Fruit fly (Drosophila melanogaster) S2 (cell line): ENCODE results near the gene Nepl16.
"Not testable (repeated sequence)": the region's sequence is repeated elsewhere in the genome, so short reads cannot be mapped to it uniquely, and the experiment has no call there.

Experiments
- CG8478 ChIP-seq: fragments of >200 bp; optimal IDR thresholded peaks from 2 replicates; lab custom pipeline; 2018
- CTCF ChIP-seq, 2 experiments: fragments of >200 bp; optimal IDR thresholded peaks; 2 replicates each; lab custom pipeline; 2018

dm6 chr3R:25123262-25123661 lies 10.9 kb upstream of the Nepl16 start, which contains the start of gene vig2:
- TF ChIP-seq CTCF (optimal IDR thresholded peaks at IDR 0.05; lab: Kevin White, UChicago); CG8478 (lab: Kevin White, UChicago): not testable (repeated sequence)
